Worm (Caenorhabditis elegans) whole organism, L3 larva: ENCODE data around the gene C12D8.20.

ENCODE experiments used
- R02D3.7 ChIP-seq: fragments of 150-350 bp; optimal IDR thresholded peaks from 2 replicates; lab custom pipeline; 2014; ENCODE audit warnings: missing biosample characterization, missing genetic modification characterization
- ZK546.5 ChIP-seq: sonication (generic microtip); optimal IDR thresholded peaks from 2 replicates; lab custom pipeline; 2017; ENCODE audit warnings: missing biosample characterization, missing genetic modification characterization
- aly-2 ChIP-seq: fragments of 150-350 bp; optimal IDR thresholded peaks from 2 replicates; lab custom pipeline; 2014; ENCODE audit warnings: missing biosample characterization, missing genetic modification characterization
- ama-1 ChIP-seq: fragments of 150-350 bp; optimal IDR thresholded peaks from 2 replicates; lab custom pipeline; 2018
- ceh-16 ChIP-seq: sonication (generic microtip); optimal IDR thresholded peaks from 2 replicates; lab custom pipeline; 2017; ENCODE audit warnings: missing biosample characterization, missing genetic modification characterization
- ceh-28 ChIP-seq: fragments of 150-350 bp; optimal IDR thresholded peaks from 2 replicates; lab custom pipeline; 2014; ENCODE audit warnings: missing biosample characterization, missing genetic modification reagents, missing genetic modification characterization
- ceh-82 ChIP-seq: fragments of 150-350 bp; optimal IDR thresholded peaks from 2 replicates; lab custom pipeline; 2014; ENCODE audit warnings: missing biosample characterization, missing genetic modification characterization
- ceh-9 ChIP-seq: sonication (generic microtip); optimal IDR thresholded peaks from 2 replicates; lab custom pipeline; 2018; ENCODE audit warnings: missing biosample characterization, missing genetic modification characterization
- daf-12 ChIP-seq: fragments of 150-350 bp; optimal IDR thresholded peaks from 2 replicates; lab custom pipeline; 2014; ENCODE audit warnings: missing biosample characterization, missing genetic modification reagents, missing genetic modification characterization
- egl-27 ChIP-seq: sonication (generic microtip); optimal IDR thresholded peaks from 4 replicates; lab custom pipeline; 2017; ENCODE audit warnings: missing biosample characterization, missing genetic modification reagents, missing genetic modification characterization
- egl-5 ChIP-seq: fragments of 150-350 bp; optimal IDR thresholded peaks from 2 replicates; lab custom pipeline; 2017; ENCODE audit warnings: missing biosample characterization, missing genetic modification reagents, missing genetic modification characterization, inconsistent platforms
- elt-1 ChIP-seq: fragments of 150-350 bp; optimal IDR thresholded peaks from 2 replicates; lab custom pipeline; 2014; ENCODE audit warnings: missing biosample characterization, missing genetic modification characterization
- elt-2 ChIP-seq: sonication (generic microtip); optimal IDR thresholded peaks from 2 replicates; lab custom pipeline; 2016; ENCODE audit warnings: missing genetic modification reagents, mild to moderate bottlenecking, missing genetic modification characterization, missing compliant biosample characterization
- elt-3 ChIP-seq, 3 experiments: fragments of 150-350 bp in 1 of 3; sonication (generic microtip) in 2 of 3; optimal IDR thresholded peaks; 2 replicates in 2 of 3; 4 replicates in 1 of 3; lab custom pipeline; 2014 to 2017; ENCODE audit warnings: missing biosample characterization in 3 of 3, missing genetic modification characterization in 3 of 3
- eor-1 ChIP-seq, 2 experiments: fragments of 150-350 bp; optimal IDR thresholded peaks; 2 replicates each; lab custom pipeline; 2014 to 2018; ENCODE audit warnings: missing biosample characterization in 2 of 2, missing genetic modification characterization in 2 of 2
- fkh-10 ChIP-seq: sonication (generic microtip); optimal IDR thresholded peaks from 2 replicates; lab custom pipeline; 2017; ENCODE audit warnings: missing biosample characterization, missing genetic modification reagents, missing genetic modification characterization
- fkh-2 ChIP-seq: fragments of 150-350 bp; optimal IDR thresholded peaks from 2 replicates; lab custom pipeline; 2014; ENCODE audit warnings: missing biosample characterization, missing genetic modification reagents, missing genetic modification characterization
- fos-1 ChIP-seq: fragments of 150-350 bp; optimal IDR thresholded peaks from 2 replicates; lab custom pipeline; 2014; ENCODE audit warnings: missing biosample characterization, missing genetic modification characterization
- hmg-11 ChIP-seq: sonication (generic microtip); optimal IDR thresholded peaks from 2 replicates; lab custom pipeline; 2016; ENCODE audit warnings: missing genetic modification characterization, missing compliant biosample characterization
- jun-1 ChIP-seq: fragments of 150-350 bp; optimal IDR thresholded peaks from 2 replicates; lab custom pipeline; 2014; ENCODE audit warnings: missing biosample characterization, missing genetic modification reagents, missing genetic modification characterization
- lin-15B ChIP-seq: fragments of 150-350 bp; optimal IDR thresholded peaks from 2 replicates; lab custom pipeline; 2014; ENCODE audit warnings: missing biosample characterization, missing genetic modification characterization
- lin-39 ChIP-seq: fragments of 150-350 bp; optimal IDR thresholded peaks from 2 replicates; lab custom pipeline; 2018; ENCODE audit warnings: missing biosample characterization, missing genetic modification reagents, missing genetic modification characterization
- lsy-12 ChIP-seq: sonication (generic microtip); optimal IDR thresholded peaks from 2 replicates; lab custom pipeline; 2016; ENCODE audit warnings: mild to moderate bottlenecking, missing genetic modification characterization, missing compliant biosample characterization
- mdl-1 ChIP-seq: fragments of 150-350 bp; optimal IDR thresholded peaks from 2 replicates; lab custom pipeline; 2014; ENCODE audit warnings: missing biosample characterization, missing genetic modification characterization
- mml-1 ChIP-seq: fragments of 150-350 bp; sonication (generic microtip); optimal IDR thresholded peaks from 3 replicates; lab custom pipeline; 2014; ENCODE audit warnings: missing biosample characterization, missing genetic modification characterization
- nfya-1 ChIP-seq: sonication (generic microtip); optimal IDR thresholded peaks from 2 replicates; lab custom pipeline; 2017; ENCODE audit warnings: missing genetic modification characterization, mild to moderate bottlenecking, missing compliant biosample characterization, antibody characterized with exemption, moderate library complexity; ENCODE audit not compliant: insufficient read depth
- nhr-11 ChIP-seq: fragments of 150-350 bp; optimal IDR thresholded peaks from 2 replicates; lab custom pipeline; 2014; ENCODE audit warnings: missing biosample characterization, missing genetic modification characterization
- nhr-12 ChIP-seq: fragments of 150-350 bp; optimal IDR thresholded peaks from 2 replicates; lab custom pipeline; 2014; ENCODE audit warnings: missing biosample characterization, missing genetic modification characterization
- nhr-23 ChIP-seq: fragments of 150-350 bp; optimal IDR thresholded peaks from 2 replicates; lab custom pipeline; 2014; ENCODE audit warnings: missing biosample characterization, missing genetic modification reagents, missing genetic modification characterization
- nhr-237 ChIP-seq: fragments of 150-350 bp; optimal IDR thresholded peaks from 2 replicates; lab custom pipeline; 2014; ENCODE audit warnings: missing biosample characterization, missing genetic modification characterization
- nhr-25 ChIP-seq: sonication (generic microtip); optimal IDR thresholded peaks from 2 replicates; lab custom pipeline; 2017; ENCODE audit warnings: missing biosample characterization, missing genetic modification characterization
- nhr-28 ChIP-seq: fragments of 150-350 bp; optimal IDR thresholded peaks from 2 replicates; lab custom pipeline; 2014; ENCODE audit warnings: missing biosample characterization, missing genetic modification characterization
- nhr-43 ChIP-seq: sonication (generic microtip); optimal IDR thresholded peaks from 2 replicates; lab custom pipeline; 2016; ENCODE audit warnings: mild to moderate bottlenecking, missing genetic modification characterization, missing compliant biosample characterization; ENCODE audit not compliant: poor library complexity, severe bottlenecking
- nhr-67 ChIP-seq: fragments of 150-350 bp; optimal IDR thresholded peaks from 2 replicates; lab custom pipeline; 2014; ENCODE audit warnings: missing biosample characterization, missing genetic modification characterization
- nhr-76 ChIP-seq: fragments of 150-350 bp; sonication (generic microtip); optimal IDR thresholded peaks from 5 replicates; lab custom pipeline; 2014; ENCODE audit warnings: missing biosample characterization, missing genetic modification characterization
- nhr-77 ChIP-seq: fragments of 150-350 bp; optimal IDR thresholded peaks from 2 replicates; lab custom pipeline; 2014; ENCODE audit warnings: missing biosample characterization, missing genetic modification characterization
- pha-4 ChIP-seq: fragments of 150-350 bp; optimal IDR thresholded peaks from 2 replicates; lab custom pipeline; 2014; ENCODE audit warnings: missing biosample characterization, missing genetic modification reagents, missing genetic modification characterization
- pqm-1 ChIP-seq: fragments of 150-350 bp; optimal IDR thresholded peaks from 2 replicates; lab custom pipeline; 2017; ENCODE audit warnings: missing biosample characterization, missing genetic modification characterization, inconsistent platforms
- sea-2 ChIP-seq: fragments of 150-350 bp; sonication (generic microtip); optimal IDR thresholded peaks from 4 replicates; lab custom pipeline; 2014; ENCODE audit warnings: missing biosample characterization, missing genetic modification reagents, missing genetic modification characterization
- skn-1 ChIP-seq: fragments of 150-350 bp; optimal IDR thresholded peaks from 2 replicates; lab custom pipeline; 2014; ENCODE audit warnings: missing biosample characterization, missing genetic modification characterization
- snpc-4 ChIP-seq: fragments of 150-350 bp; optimal IDR thresholded peaks from 2 replicates; lab custom pipeline; 2014; ENCODE audit warnings: missing biosample characterization, missing genetic modification characterization
- tbx-2 ChIP-seq: sonication (generic microtip); optimal IDR thresholded peaks from 2 replicates; lab custom pipeline; 2016; ENCODE audit warnings: mild to moderate bottlenecking, missing genetic modification characterization, missing compliant biosample characterization
- unc-39 ChIP-seq: sonication (generic microtip); optimal IDR thresholded peaks from 4 replicates; lab custom pipeline; 2017; ENCODE audit warnings: missing biosample characterization, missing genetic modification characterization
- unc-62 ChIP-seq: fragments of 150-350 bp; sonication (generic microtip); optimal IDR thresholded peaks from 4 replicates; lab custom pipeline; 2014; ENCODE audit warnings: missing biosample characterization, missing genetic modification reagents, missing genetic modification characterization
- zag-1 ChIP-seq: fragments of 150-350 bp; optimal IDR thresholded peaks from 2 replicates; lab custom pipeline; 2014; ENCODE audit warnings: missing biosample characterization, missing genetic modification characterization
- ztf-11 ChIP-seq: fragments of 150-350 bp; optimal IDR thresholded peaks from 2 replicates; lab custom pipeline; 2014; ENCODE audit warnings: missing biosample characterization, missing genetic modification characterization
- ztf-4 ChIP-seq: fragments of 150-350 bp; optimal IDR thresholded peaks from 2 replicates; lab custom pipeline; 2014; ENCODE audit warnings: missing biosample characterization, missing genetic modification characterization

C12D8.20 gene

DNA sequence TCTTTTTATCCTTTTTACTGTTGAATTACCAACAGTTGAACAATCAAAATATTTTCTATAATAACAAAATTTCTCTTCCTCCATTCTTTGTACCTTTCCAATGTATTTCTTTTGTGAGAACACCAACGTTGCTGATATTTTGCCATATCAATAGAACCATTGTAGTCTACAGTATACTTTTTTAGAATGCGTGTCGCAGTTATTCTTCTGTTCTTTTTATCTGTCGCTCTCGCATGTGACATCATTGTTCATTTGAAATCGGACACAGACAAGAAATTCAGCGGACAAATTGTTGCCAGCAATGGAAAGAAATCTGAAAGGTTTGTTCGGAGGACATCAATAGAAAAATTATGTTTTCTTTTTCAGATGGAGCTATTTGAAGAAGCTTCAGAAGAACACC is 20.2 kb upstream of the C12D8.20 start, which contains the start of gene ZK856.7:
Gene ZK856.7 (plus strand): TSS at position 186 of the 400 bp plus-strand sequence.
- TF ChIP-seq unc-62 (GFP tag; lab: Kevin White, UChicago) (no peak), ama-1 (lab: Kevin White, UChicago) (no peak), jun-1 (tag; lab: Kevin White, UChicago) (no peak), eor-1 (tag; optimal IDR thresholded peaks at IDR 0.05; lab: Kevin White, UChicago) (no peak), pha-4 (no peak), nhr-23 (tag; lab: Kevin White, UChicago) (peak; percentile 25), nhr-67 (tag; lab: Kevin White, UChicago) (no peak), elt-2 (tag; lab: Kevin White, UChicago) (no peak)

DNA sequence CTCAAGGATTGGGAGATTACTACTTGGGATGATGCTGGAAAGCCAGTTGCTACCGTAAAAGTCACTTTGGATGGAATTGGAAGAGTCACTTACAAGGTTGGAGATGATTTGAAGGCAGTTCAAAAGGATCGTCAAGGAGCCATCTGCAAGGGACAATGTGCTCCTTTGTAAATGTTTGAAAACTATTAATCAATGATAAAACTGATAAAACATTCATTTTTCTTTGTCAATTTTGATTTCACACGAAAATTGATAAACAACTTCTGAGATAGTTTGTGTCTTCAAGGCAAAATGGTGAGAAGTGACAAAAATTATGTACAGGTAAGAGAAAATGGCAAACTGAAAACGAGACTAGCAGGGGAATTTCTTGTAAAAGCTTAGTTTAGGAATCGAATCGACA is 19.8 kb upstream of the C12D8.20 start:
- TF ChIP-seq lin-15B (tag; lab: Kevin White, UChicago) (no peak), ama-1 (lab: Kevin White, UChicago) (peak; percentile 18), elt-2 (tag; lab: Kevin White, UChicago) (peak; percentile 4)
- TF ChIP-seq, all 47 proteins: peak for 2

- TF ChIP-seq unc-62 (GFP tag; lab: Kevin White, UChicago) (no peak), pqm-1 (tag; lab: Kevin White, UChicago) (peak; percentile 91), skn-1 (tag; lab: Kevin White, UChicago) (no peak), egl-5 (tag; lab: Kevin White, UChicago) (no peak), fkh-10 (no peak), unc-39 (tag; lab: Kevin White, UChicago) (no peak), nhr-28 (tag; lab: Kevin White, UChicago) (no peak), nhr-76 (no peak), ztf-4 (tag; lab: Kevin White, UChicago) (no peak), nhr-25 (tag; lab: Kevin White, UChicago) (no peak), eor-1 (tag; optimal IDR thresholded peaks at IDR 0.05; lab: Kevin White, UChicago) (no peak), nhr-67 (tag; lab: Kevin White, UChicago) (no peak), elt-2 (tag; lab: Kevin White, UChicago) (peak; percentile 77), elt-1 (no peak), snpc-4 (peak; percentile 41), ceh-9 (no peak), tbx-2 (tag; lab: Kevin White, UChicago) (no peak), fos-1 (tag; lab: Kevin White, UChicago) (no peak), nfya-1 (tag; lab: Kevin White, UChicago) (no peak), elt-3 (tag; optimal IDR thresholded peaks at IDR 0.05; lab: Kevin White, UChicago) (peak in 1 of 3 experiments; percentile 14), ztf-11 (tag; lab: Kevin White, UChicago) (no peak), egl-27 (tag; lab: Kevin White, UChicago) (no peak), hmg-11 (no peak), zag-1 (no peak), ceh-16 (tag; lab: Kevin White, UChicago) (no peak), lin-39 (tag; lab: Kevin White, UChicago) (no peak), jun-1 (tag; lab: Kevin White, UChicago) (no peak), nhr-11 (tag; lab: Kevin White, UChicago) (no peak), sea-2 (no peak), lsy-12 (tag; lab: Kevin White, UChicago) (no peak), nhr-12 (no peak), ceh-28 (tag; lab: Kevin White, UChicago) (peak; percentile 86), fkh-2 (tag; lab: Kevin White, UChicago) (no peak), aly-2 (no peak), nhr-23 (tag; lab: Kevin White, UChicago) (peak; percentile 42), ZK546.5 (tag; lab: Kevin White, UChicago) (no peak), mdl-1 (no peak), ceh-82 (tag; lab: Kevin White, UChicago) (no peak), mml-1 (tag; lab: Kevin White, UChicago) (no peak), nhr-237 (tag; lab: Kevin White, UChicago) (no peak), pha-4 (no peak), lin-15B (tag; lab: Kevin White, UChicago) (no peak), ama-1 (lab: Kevin White, UChicago) (no peak), daf-12 (no peak), nhr-77 (no peak), R02D3.7 (tag; lab: Kevin White, UChicago) (no peak), nhr-43 (tag; lab: Kevin White, UChicago) (peak; percentile 34)
Measured at ce11 chrV:10203435-10204009, 18.6 kb upstream of the C12D8.20 start, which contains the start of gene chpf-1. chpf-1 (minus strand) TSS chrV:10203485.
